Worm (Caenorhabditis elegans): ENCODE results near the gene K12B6.11.

The K12B6.11 gene

DNA sequence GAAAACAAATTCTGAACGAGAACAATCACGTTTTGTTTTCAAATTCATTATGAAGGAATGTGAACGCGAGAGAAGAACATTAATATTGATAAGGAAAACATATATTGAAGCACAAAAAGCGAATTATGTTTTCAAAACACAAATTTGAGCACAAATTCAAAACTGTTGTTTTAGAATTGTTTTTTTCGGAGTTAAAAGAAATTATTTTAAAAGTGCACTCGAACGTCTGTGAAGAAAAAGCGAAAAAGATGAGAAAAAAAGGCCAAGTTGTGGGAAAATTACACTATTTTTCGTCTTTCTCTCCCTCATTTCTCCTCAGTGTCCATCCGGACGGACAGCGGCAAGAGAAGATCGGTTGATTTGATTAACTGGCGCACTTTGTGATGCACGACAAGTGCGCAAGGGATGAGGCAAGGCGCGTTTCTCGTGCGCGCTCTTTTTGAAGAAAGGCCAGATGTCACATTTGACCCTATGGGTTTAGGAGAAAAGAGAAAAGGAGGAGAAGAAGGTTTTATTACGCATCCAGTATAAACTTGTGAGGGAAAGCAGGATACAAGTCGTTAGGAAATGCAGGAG lies 21.4 kb upstream of the K12B6.11 start, which contains the start of gene mrck-1 (continued):
- TF ChIP-seq F33H1.4 (GFP tag; IDR thresholded peaks at IDR 0.05) = peak; percentile 58
- TF ChIP-seq nfyb-1 (GFP tag; IDR thresholded peaks at IDR 0.05) = peak; percentile 65
- peak; percentile 91 for TF ChIP-seq ceh-27 (GFP tag; optimal IDR thresholded peaks at IDR 0.05)
- peak; percentile 37; the same call in 1 of the 2 replicates for TF ChIP-seq Y56A3A.18 (GFP tag; IDR thresholded peaks at IDR 0.05)
- TF ChIP-seq F23B12.7 (tag; optimal IDR thresholded peaks at IDR 0.05; ENCODE audit: insufficient read depth) = peak; percentile 39
- TF ChIP-seq Y79H2A.3 (GFP tag; conservative IDR thresholded peaks at IDR 0.05) = no peak
- TF ChIP-seq T26A5.8 (tag; optimal IDR thresholded peaks at IDR 0.05) = no peak
- no peak for TF ChIP-seq lag-1 (GFP tag; IDR thresholded peaks at IDR 0.05)
- TF ChIP-seq rcor-1 (GFP tag; IDR thresholded peaks at IDR 0.05) = peak; percentile 85
- TF ChIP-seq die-1 (tag; optimal IDR thresholded peaks at IDR 0.05) = peak; percentile 51
- peak; percentile 87 for TF ChIP-seq K12H6.12 (tag; optimal IDR thresholded peaks at IDR 0.05)

DNA sequence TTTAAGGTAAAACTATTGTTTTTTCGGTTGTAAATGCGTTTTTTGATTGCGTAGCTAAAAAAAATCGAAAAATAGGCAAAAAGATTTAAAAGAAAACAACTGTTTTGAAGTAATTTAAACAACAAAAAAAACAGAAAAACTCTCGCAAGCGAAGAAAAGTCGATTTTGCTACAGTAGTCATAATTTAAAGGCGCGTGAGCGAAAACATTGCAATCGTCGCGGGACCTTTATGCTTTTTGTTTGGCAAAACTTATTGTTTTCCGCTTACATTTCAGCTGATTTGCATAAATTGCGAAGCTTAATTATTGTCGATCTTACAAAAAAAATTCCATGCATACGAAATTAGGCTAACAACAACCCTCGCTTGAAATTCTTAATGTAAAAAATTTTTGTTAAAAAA lies 20.7 kb upstream of the K12B6.11 start:
- TF ChIP-seq madf-8 (GFP tag; conservative IDR thresholded peaks at IDR 0.05) (peak; percentile 85), ceh-91 (GFP tag; IDR thresholded peaks at IDR 0.05) (0 out of 2 replicates have a peak, but pooled peaks have one; percentile 31), ztf-26 (tag; optimal IDR thresholded peaks at IDR 0.05) (no peak), lsl-1 (GFP tag; optimal IDR thresholded peaks at IDR 0.05) (peak; percentile 91), madf-6 (GFP tag; IDR thresholded peaks at IDR 0.05) (peak; percentile 91), xnd-1 (tag; optimal IDR thresholded peaks at IDR 0.05) (peak; percentile 89), ztf-28 (GFP tag; IDR thresholded peaks at IDR 0.05) (no peak), ekl-4 (GFP tag; IDR thresholded peaks at IDR 0.05) (no peak), F33H1.4 (GFP tag; IDR thresholded peaks at IDR 0.05) (peak; percentile 87), F52B5.7 (tag; optimal IDR thresholded peaks at IDR 0.05) (no peak), F49E8.2 (tag; optimal IDR thresholded peaks at IDR 0.05; ENCODE audit: insufficient read depth) (peak; percentile 26), D2030.7 (GFP tag; IDR thresholded peaks at IDR 0.05) (peak; percentile 44; the same call in 1 of the 2 replicates), repo-1 (tag; optimal IDR thresholded peaks at IDR 0.05) (no peak)

DNA sequence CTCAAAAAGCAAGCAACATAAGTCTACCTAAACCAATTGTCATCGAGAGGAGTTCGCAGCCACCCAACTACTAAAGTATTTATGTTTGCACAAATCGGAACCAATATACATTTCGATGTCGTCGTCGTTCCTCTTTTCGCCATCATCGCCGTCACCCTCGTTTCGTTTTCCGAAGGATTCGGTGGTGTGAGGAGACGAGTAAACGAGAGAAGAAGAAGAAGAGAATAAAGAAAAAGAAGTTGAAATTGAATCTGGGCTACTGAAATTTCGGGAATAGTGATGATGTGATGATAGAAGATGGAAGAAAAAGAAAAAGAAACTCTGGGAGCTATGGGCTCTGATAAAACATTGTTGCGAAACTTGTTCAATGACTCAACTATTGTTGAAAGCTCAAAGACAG lies 20.2 kb upstream of the K12B6.11 start:
- TF ChIP-seq D2030.7 (GFP tag; IDR thresholded peaks at IDR 0.05) = no peak
- no peak for TF ChIP-seq dpl-1 (GFP tag; optimal IDR thresholded peaks at IDR 0.05)
- TF ChIP-seq Y53G8AR.9 (GFP tag; conservative IDR thresholded peaks at IDR 0.05) = no peak
- TF ChIP-seq Y56A3A.18 (GFP tag; IDR thresholded peaks at IDR 0.05) = no peak
- TF ChIP-seq cebp-1 (GFP tag; IDR thresholded peaks at IDR 0.05) = no peak
- peak; percentile 41 for TF ChIP-seq cebp-1 (tag; optimal IDR thresholded peaks at IDR 0.05)

DNA sequence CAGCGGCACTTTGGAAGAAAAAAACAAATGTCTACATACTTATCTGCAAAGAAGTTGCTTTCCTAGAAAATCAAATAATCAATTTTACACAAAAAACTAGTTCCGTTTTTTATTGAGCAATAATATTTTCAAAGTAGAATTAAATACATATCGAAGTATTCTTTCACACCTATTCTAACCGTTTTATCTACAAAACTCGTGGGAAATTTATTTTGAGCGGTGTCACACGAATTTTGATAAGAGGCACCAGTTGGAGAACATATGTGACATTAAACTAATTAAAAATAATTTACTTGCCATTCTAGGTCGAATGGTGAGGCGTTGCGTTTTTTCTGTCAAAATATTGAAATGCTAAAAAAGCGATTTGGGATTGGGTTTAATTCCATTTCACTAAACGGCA lies 19.7 kb upstream of the K12B6.11 start:
- no peak for TF ChIP-seq hsf-1 (GFP tag; IDR thresholded peaks at IDR 0.05)
- TF ChIP-seq attf-6 (GFP tag; IDR thresholded peaks at IDR 0.05) = no peak
- TF ChIP-seq snpc-1.3 (tag; optimal IDR thresholded peaks at IDR 0.05; ENCODE audit: insufficient read depth) = no peak
- TF ChIP-seq F57A8.1 (GFP tag; optimal IDR thresholded peaks at IDR 0.05) = no peak
- peak; percentile 20 for TF ChIP-seq nhr-80 (tag; optimal IDR thresholded peaks at IDR 0.05)

DNA sequence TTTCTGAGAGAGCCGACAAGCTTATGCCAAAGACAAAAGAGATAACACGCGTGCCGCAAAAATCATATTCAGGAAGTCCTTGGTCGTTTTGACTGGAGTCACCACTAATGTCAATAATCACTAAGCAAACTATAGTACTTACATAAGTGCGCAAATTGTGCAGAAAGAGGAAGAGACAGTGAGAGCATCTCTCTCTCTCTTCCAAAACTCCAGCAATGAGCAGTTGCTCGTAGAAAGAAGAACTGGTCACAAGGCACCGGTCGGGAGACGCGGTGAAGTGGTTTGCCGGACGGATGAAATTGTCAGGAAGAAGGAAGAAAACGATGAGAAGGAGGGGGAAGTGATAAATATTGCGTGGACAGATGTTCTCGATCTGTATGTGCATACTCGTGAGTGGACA lies 18.6 kb upstream of the K12B6.11 start:
- no peak for TF ChIP-seq repo-1 (tag; optimal IDR thresholded peaks at IDR 0.05)
- TF ChIP-seq hlh-26 (GFP tag; conservative IDR thresholded peaks at IDR 0.05) = no peak
- no peak for TF ChIP-seq ceh-58 (GFP tag; IDR thresholded peaks at IDR 0.05)
- TF ChIP-seq akir-1 (GFP tag; optimal IDR thresholded peaks at IDR 0.05) = no peak
- no peak for TF ChIP-seq lsy-27 (tag; optimal IDR thresholded peaks at IDR 0.05; ENCODE audit: borderline replicate concordance, insufficient read depth)
- no peak for TF ChIP-seq egrh-3 (GFP tag; IDR thresholded peaks at IDR 0.05)

Measured in whole organism, young adult.